Worm (Caenorhabditis elegans): ENCODE results near the gene gro-1.

DNA sequence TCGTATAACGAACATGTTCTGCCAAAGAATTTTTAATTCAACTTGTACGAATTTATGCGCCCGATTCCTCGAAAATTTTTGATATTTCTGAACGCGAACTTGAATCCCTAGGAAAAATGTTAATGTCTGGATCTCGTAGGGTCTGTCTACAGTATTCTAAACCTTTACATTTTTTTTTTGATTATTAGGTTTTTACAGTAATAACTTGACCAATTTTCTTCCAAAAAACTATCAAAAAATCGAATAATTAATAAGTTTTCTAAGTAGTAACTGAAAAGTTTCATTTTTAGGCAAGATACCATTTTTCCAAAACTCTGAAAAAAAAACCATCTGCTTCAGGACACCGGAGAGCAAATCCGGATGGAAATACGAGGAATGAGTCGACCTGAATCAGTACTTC lies 29.4 kb downstream of the gro-1 start:
- TF ChIP-seq nhr-67 (tag; optimal IDR thresholded peaks at IDR 0.05) (no peak), egl-27 (tag; optimal IDR thresholded peaks at IDR 0.05) (no peak), ama-1 (optimal IDR thresholded peaks at IDR 0.05) (no peak), jun-1 (tag; optimal IDR thresholded peaks at IDR 0.05) (no peak), pha-4 (tag; optimal IDR thresholded peaks at IDR 0.05) (no peak), R02D3.7 (tag; optimal IDR thresholded peaks at IDR 0.05) (no peak), ZK546.5 (tag; optimal IDR thresholded peaks at IDR 0.05) (no peak), daf-12 (tag; optimal IDR thresholded peaks at IDR 0.05) (no peak), nhr-28 (tag; optimal IDR thresholded peaks at IDR 0.05) (no peak), aly-2 (tag; optimal IDR thresholded peaks at IDR 0.05) (no peak), lin-15B (tag; optimal IDR thresholded peaks at IDR 0.05) (no peak), nfya-1 (tag; optimal IDR thresholded peaks at IDR 0.05; ENCODE audit: insufficient read depth) (no peak), fkh-10 (GFP tag; optimal IDR thresholded peaks at IDR 0.05) (no peak)
